Worm (Caenorhabditis elegans): Measurements from ENCODE around the gene fbxa-81.
A peak's percentile ranks its signal among the peaks of the same experiment; 100 is the strongest.

- TF ChIP-seq elt-2 (tag; optimal IDR thresholded peaks at IDR 0.05), result no peak
- no peak for TF ChIP-seq nhr-11 (tag; optimal IDR thresholded peaks at IDR 0.05)
- TF ChIP-seq mdl-1 (tag; optimal IDR thresholded peaks at IDR 0.05), result no peak
- peak; percentile 84 for TF ChIP-seq nhr-25 (tag; optimal IDR thresholded peaks at IDR 0.05)
- no peak for TF ChIP-seq ceh-28 (tag; optimal IDR thresholded peaks at IDR 0.05)
- TF ChIP-seq nhr-77 (tag; optimal IDR thresholded peaks at IDR 0.05), result no peak
- TF ChIP-seq elt-3 (tag; optimal IDR thresholded peaks at IDR 0.05), result peak in 1 of 3 experiments; percentile 55
- no peak for TF ChIP-seq pqm-1 (tag; optimal IDR thresholded peaks at IDR 0.05)
- TF ChIP-seq lin-15B (tag; optimal IDR thresholded peaks at IDR 0.05), result no peak
- no peak for TF ChIP-seq zag-1 (tag; optimal IDR thresholded peaks at IDR 0.05)
- TF ChIP-seq hmg-11 (tag; optimal IDR thresholded peaks at IDR 0.05), result no peak
- no peak for TF ChIP-seq unc-39 (tag; optimal IDR thresholded peaks at IDR 0.05)
- TF ChIP-seq snpc-4 (tag; optimal IDR thresholded peaks at IDR 0.05), result no peak
- no peak for TF ChIP-seq ceh-82 (tag; optimal IDR thresholded peaks at IDR 0.05)
These were observed 39.5 kb upstream of the fbxa-81 start, which contains the start of gene sym-1 for ce11 chrX:14581429-14581828.

Data from whole organism, L3 larva.